Worm (Caenorhabditis elegans) whole organism, L3 larva: ENCODE results near the gene klp-18.

ENCODE experiments used
- R02D3.7 ChIP-seq: fragments of 150-350 bp; optimal IDR thresholded peaks from 2 replicates; lab custom pipeline; 2014; ENCODE audit warnings: missing biosample characterization, missing genetic modification characterization
- ZK546.5 ChIP-seq: sonication (generic microtip); optimal IDR thresholded peaks from 2 replicates; lab custom pipeline; 2017; ENCODE audit warnings: missing biosample characterization, missing genetic modification characterization
- ceh-28 ChIP-seq: fragments of 150-350 bp; optimal IDR thresholded peaks from 2 replicates; lab custom pipeline; 2014; ENCODE audit warnings: missing biosample characterization, missing genetic modification reagents, missing genetic modification characterization
- ceh-82 ChIP-seq: fragments of 150-350 bp; optimal IDR thresholded peaks from 2 replicates; lab custom pipeline; 2014; ENCODE audit warnings: missing biosample characterization, missing genetic modification characterization
- ceh-9 ChIP-seq: sonication (generic microtip); optimal IDR thresholded peaks from 2 replicates; lab custom pipeline; 2018; ENCODE audit warnings: missing biosample characterization, missing genetic modification characterization
- egl-27 ChIP-seq: sonication (generic microtip); optimal IDR thresholded peaks from 4 replicates; lab custom pipeline; 2017; ENCODE audit warnings: missing biosample characterization, missing genetic modification reagents, missing genetic modification characterization
- egl-5 ChIP-seq: fragments of 150-350 bp; optimal IDR thresholded peaks from 2 replicates; lab custom pipeline; 2017; ENCODE audit warnings: missing biosample characterization, missing genetic modification reagents, missing genetic modification characterization, inconsistent platforms
- elt-1 ChIP-seq: fragments of 150-350 bp; optimal IDR thresholded peaks from 2 replicates; lab custom pipeline; 2014; ENCODE audit warnings: missing biosample characterization, missing genetic modification characterization
- elt-2 ChIP-seq: sonication (generic microtip); optimal IDR thresholded peaks from 2 replicates; lab custom pipeline; 2016; ENCODE audit warnings: missing genetic modification reagents, mild to moderate bottlenecking, missing genetic modification characterization, missing compliant biosample characterization
- fos-1 ChIP-seq: fragments of 150-350 bp; optimal IDR thresholded peaks from 2 replicates; lab custom pipeline; 2014; ENCODE audit warnings: missing biosample characterization, missing genetic modification characterization
- hmg-11 ChIP-seq: sonication (generic microtip); optimal IDR thresholded peaks from 2 replicates; lab custom pipeline; 2016; ENCODE audit warnings: missing genetic modification characterization, missing compliant biosample characterization
- jun-1 ChIP-seq: fragments of 150-350 bp; optimal IDR thresholded peaks from 2 replicates; lab custom pipeline; 2014; ENCODE audit warnings: missing biosample characterization, missing genetic modification reagents, missing genetic modification characterization
- lin-15B ChIP-seq: fragments of 150-350 bp; optimal IDR thresholded peaks from 2 replicates; lab custom pipeline; 2014; ENCODE audit warnings: missing biosample characterization, missing genetic modification characterization
- lin-39 ChIP-seq: fragments of 150-350 bp; optimal IDR thresholded peaks from 2 replicates; lab custom pipeline; 2018; ENCODE audit warnings: missing biosample characterization, missing genetic modification reagents, missing genetic modification characterization
- mdl-1 ChIP-seq: fragments of 150-350 bp; optimal IDR thresholded peaks from 2 replicates; lab custom pipeline; 2014; ENCODE audit warnings: missing biosample characterization, missing genetic modification characterization
- mml-1 ChIP-seq: fragments of 150-350 bp; sonication (generic microtip); optimal IDR thresholded peaks from 3 replicates; lab custom pipeline; 2014; ENCODE audit warnings: missing biosample characterization, missing genetic modification characterization
- nfya-1 ChIP-seq: sonication (generic microtip); optimal IDR thresholded peaks from 2 replicates; lab custom pipeline; 2017; ENCODE audit warnings: missing genetic modification characterization, mild to moderate bottlenecking, missing compliant biosample characterization, antibody characterized with exemption, moderate library complexity; ENCODE audit not compliant: insufficient read depth
- nhr-11 ChIP-seq: fragments of 150-350 bp; optimal IDR thresholded peaks from 2 replicates; lab custom pipeline; 2014; ENCODE audit warnings: missing biosample characterization, missing genetic modification characterization
- nhr-12 ChIP-seq: fragments of 150-350 bp; optimal IDR thresholded peaks from 2 replicates; lab custom pipeline; 2014; ENCODE audit warnings: missing biosample characterization, missing genetic modification characterization
- nhr-23 ChIP-seq: fragments of 150-350 bp; optimal IDR thresholded peaks from 2 replicates; lab custom pipeline; 2014; ENCODE audit warnings: missing biosample characterization, missing genetic modification reagents, missing genetic modification characterization
- nhr-25 ChIP-seq: sonication (generic microtip); optimal IDR thresholded peaks from 2 replicates; lab custom pipeline; 2017; ENCODE audit warnings: missing biosample characterization, missing genetic modification characterization
- nhr-28 ChIP-seq: fragments of 150-350 bp; optimal IDR thresholded peaks from 2 replicates; lab custom pipeline; 2014; ENCODE audit warnings: missing biosample characterization, missing genetic modification characterization
- nhr-43 ChIP-seq: sonication (generic microtip); optimal IDR thresholded peaks from 2 replicates; lab custom pipeline; 2016; ENCODE audit warnings: mild to moderate bottlenecking, missing genetic modification characterization, missing compliant biosample characterization; ENCODE audit not compliant: poor library complexity, severe bottlenecking
- nhr-76 ChIP-seq: fragments of 150-350 bp; sonication (generic microtip); optimal IDR thresholded peaks from 5 replicates; lab custom pipeline; 2014; ENCODE audit warnings: missing biosample characterization, missing genetic modification characterization
- pha-4 ChIP-seq: fragments of 150-350 bp; optimal IDR thresholded peaks from 2 replicates; lab custom pipeline; 2014; ENCODE audit warnings: missing biosample characterization, missing genetic modification reagents, missing genetic modification characterization
- pqm-1 ChIP-seq: fragments of 150-350 bp; optimal IDR thresholded peaks from 2 replicates; lab custom pipeline; 2017; ENCODE audit warnings: missing biosample characterization, missing genetic modification characterization, inconsistent platforms
- sea-2 ChIP-seq: fragments of 150-350 bp; sonication (generic microtip); optimal IDR thresholded peaks from 4 replicates; lab custom pipeline; 2014; ENCODE audit warnings: missing biosample characterization, missing genetic modification reagents, missing genetic modification characterization
- snpc-4 ChIP-seq: fragments of 150-350 bp; optimal IDR thresholded peaks from 2 replicates; lab custom pipeline; 2014; ENCODE audit warnings: missing biosample characterization, missing genetic modification characterization
- tbx-2 ChIP-seq: sonication (generic microtip); optimal IDR thresholded peaks from 2 replicates; lab custom pipeline; 2016; ENCODE audit warnings: mild to moderate bottlenecking, missing genetic modification characterization, missing compliant biosample characterization
- unc-39 ChIP-seq: sonication (generic microtip); optimal IDR thresholded peaks from 4 replicates; lab custom pipeline; 2017; ENCODE audit warnings: missing biosample characterization, missing genetic modification characterization
- unc-62 ChIP-seq: fragments of 150-350 bp; sonication (generic microtip); optimal IDR thresholded peaks from 4 replicates; lab custom pipeline; 2014; ENCODE audit warnings: missing biosample characterization, missing genetic modification reagents, missing genetic modification characterization
- zag-1 ChIP-seq: fragments of 150-350 bp; optimal IDR thresholded peaks from 2 replicates; lab custom pipeline; 2014; ENCODE audit warnings: missing biosample characterization, missing genetic modification characterization
- ztf-11 ChIP-seq: fragments of 150-350 bp; optimal IDR thresholded peaks from 2 replicates; lab custom pipeline; 2014; ENCODE audit warnings: missing biosample characterization, missing genetic modification characterization
- ztf-4 ChIP-seq: fragments of 150-350 bp; optimal IDR thresholded peaks from 2 replicates; lab custom pipeline; 2014; ENCODE audit warnings: missing biosample characterization, missing genetic modification characterization

klp-18 gene

DNA sequence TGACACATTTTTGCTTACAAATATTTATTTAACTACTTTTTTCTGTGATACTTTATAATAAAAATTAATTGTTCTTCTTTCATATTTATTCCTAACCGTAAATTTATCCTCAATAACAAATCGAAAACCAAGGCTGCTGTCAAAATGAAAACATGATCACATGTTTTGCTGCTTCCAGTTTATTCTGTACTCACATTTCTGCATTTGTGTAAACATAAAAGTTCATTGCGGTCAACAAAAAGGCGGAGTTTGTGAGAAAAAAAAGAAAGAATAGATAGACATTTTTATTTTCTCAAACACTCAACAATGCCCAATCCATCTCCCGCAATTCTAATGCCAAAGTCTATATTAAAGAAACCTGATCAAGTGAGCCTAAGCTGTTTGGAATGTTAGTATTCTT, 4.2 kb upstream of the klp-18 start, which contains the start of gene C06G3.3:
TSS of gene C06G3.3 (plus strand) at position 301 of the 400 bp plus-strand sequence.
- no peak for TF ChIP-seq egl-5 (tag; lab: Kevin White, UChicago)
- TF ChIP-seq elt-2 (tag; lab: Kevin White, UChicago) = no peak
- no peak for TF ChIP-seq ceh-28 (tag; lab: Kevin White, UChicago)
- TF ChIP-seq tbx-2 (tag; lab: Kevin White, UChicago) = no peak
- TF ChIP-seq pha-4 = peak; percentile 58
- TF ChIP-seq ceh-9 = no peak
- no peak for TF ChIP-seq nhr-11 (tag; lab: Kevin White, UChicago)
- no peak for TF ChIP-seq nhr-28 (tag; lab: Kevin White, UChicago)

DNA sequence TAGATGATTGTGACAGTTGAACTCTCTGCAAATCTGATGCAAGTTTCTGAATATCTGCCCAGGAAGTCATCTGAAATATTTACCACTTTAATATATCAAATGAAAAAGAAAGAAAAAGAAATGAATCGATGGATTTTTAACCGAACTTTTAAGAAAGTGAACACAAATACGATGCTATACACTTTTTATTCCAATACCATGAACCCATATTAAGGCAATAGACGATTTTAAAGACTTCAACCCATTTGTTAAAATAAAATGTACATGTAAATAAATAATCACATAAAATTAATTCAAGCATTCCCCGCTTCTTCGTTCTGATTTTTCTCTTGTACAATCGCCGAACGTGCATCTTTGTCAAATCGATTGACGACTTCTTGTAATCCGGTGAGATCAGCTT, 3.2 kb upstream of the klp-18 start, which contains the start of gene ufl-1:
TSS of gene ufl-1 (minus strand) at position 70 of the 400 bp plus-strand sequence.
- TF ChIP-seq egl-27 (tag; lab: Kevin White, UChicago) (no peak), fos-1 (tag; lab: Kevin White, UChicago) (no peak), elt-1 (tag; lab: Kevin White, UChicago) (no peak), unc-62 (GFP tag; lab: Kevin White, UChicago) (no peak), egl-5 (tag; lab: Kevin White, UChicago) (no peak), tbx-2 (tag; lab: Kevin White, UChicago) (no peak), ztf-11 (tag; lab: Kevin White, UChicago) (no peak)

DNA sequence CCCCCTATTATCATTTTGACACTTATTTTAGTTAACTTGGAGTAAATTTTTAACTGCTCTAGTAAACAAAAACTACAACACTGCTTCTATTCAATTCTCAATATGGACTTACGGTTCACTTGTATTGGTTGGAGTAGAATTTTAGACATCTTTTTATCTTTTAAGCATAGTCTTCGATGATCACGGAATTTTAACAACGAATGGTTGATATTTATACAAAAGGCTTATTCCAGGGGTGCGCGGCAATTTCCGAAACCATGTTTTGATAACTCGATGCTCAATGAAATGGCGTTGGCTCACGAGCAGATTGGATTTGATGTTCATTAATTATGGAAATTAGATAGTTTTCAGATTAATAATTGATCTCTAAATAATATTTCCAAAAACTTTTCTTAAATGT, 3.4 kb downstream of the klp-18 start:
- TF ChIP-seq nhr-28 (tag; lab: Kevin White, UChicago) = no peak
- TF ChIP-seq sea-2 (GFP tag; lab: Kevin White, UChicago) = no peak
- TF ChIP-seq lin-15B (tag; lab: Kevin White, UChicago) = no peak
- no peak for TF ChIP-seq nfya-1
- no peak for TF ChIP-seq zag-1 (tag; lab: Kevin White, UChicago)
- TF ChIP-seq ztf-4 (tag; lab: Kevin White, UChicago) = no peak
- TF ChIP-seq unc-62 (GFP tag; lab: Kevin White, UChicago) = no peak
- TF ChIP-seq ZK546.5 (tag; lab: Kevin White, UChicago) = no peak
- TF ChIP-seq jun-1 = no peak
- no peak for TF ChIP-seq unc-39 (tag; lab: Kevin White, UChicago)
- TF ChIP-seq mml-1 = no peak
- no peak for TF ChIP-seq mdl-1 (tag; lab: Kevin White, UChicago)
- TF ChIP-seq elt-2 (tag; lab: Kevin White, UChicago) = no peak
- no peak for TF ChIP-seq ceh-9
- TF ChIP-seq ceh-82 = no peak
- TF ChIP-seq pha-4 = no peak
- TF ChIP-seq R02D3.7 = no peak
- TF ChIP-seq, all 47 proteins: peak for 0

DNA sequence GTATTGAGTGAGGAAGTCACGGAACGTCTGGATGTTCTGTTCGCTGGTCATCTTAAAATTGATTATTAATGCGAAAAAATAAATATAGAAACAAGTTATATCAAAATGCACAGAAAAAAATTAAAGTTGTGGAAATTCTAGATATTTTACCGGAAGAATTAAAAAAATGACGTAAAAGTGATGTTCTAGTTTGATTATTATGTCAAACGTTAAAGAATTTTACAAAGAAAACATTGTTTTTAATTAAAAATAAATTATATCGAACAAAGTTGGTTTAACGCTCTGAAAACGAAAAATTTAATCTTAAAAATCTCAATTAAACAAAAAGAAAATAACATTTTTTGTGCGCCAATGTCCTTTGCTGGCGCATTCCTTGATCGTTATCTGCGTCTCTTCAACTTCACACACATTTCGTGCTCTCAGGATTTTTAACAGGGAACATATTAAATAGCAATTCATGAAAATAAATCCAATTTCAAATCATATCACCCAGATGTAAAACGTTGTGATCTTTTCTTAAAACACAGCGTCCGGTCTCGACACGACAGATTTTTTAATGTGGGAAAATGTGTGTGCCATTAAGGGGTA, 4.6 kb downstream of the klp-18 start, which contains the start of gene tin-9.1:
TSS of gene tin-9.1 (minus strand) at position 51 of the 588 bp plus-strand sequence.
- TF ChIP-seq nhr-43 (tag; lab: Kevin White, UChicago) (peak; percentile 35), lin-39 (tag; lab: Kevin White, UChicago) (no peak), ceh-28 (tag; lab: Kevin White, UChicago) (peak; percentile 35), tbx-2 (tag; lab: Kevin White, UChicago) (peak; percentile 35), nhr-23 (tag; lab: Kevin White, UChicago) (peak; percentile 80), elt-1 (tag; lab: Kevin White, UChicago) (peak; percentile 19), hmg-11 (tag; lab: Kevin White, UChicago) (peak; percentile 40), pha-4 (peak; percentile 89), nhr-76 (no peak), nhr-25 (peak; percentile 55), nhr-12 (no peak), nfya-1 (peak; percentile 84), lin-15B (tag; lab: Kevin White, UChicago) (peak; percentile 76), ztf-4 (tag; lab: Kevin White, UChicago) (no peak), elt-2 (tag; lab: Kevin White, UChicago) (peak; percentile 34), snpc-4 (peak; percentile 88), jun-1 (peak; percentile 47), pqm-1 (tag; lab: Kevin White, UChicago) (peak; percentile 11), R02D3.7 (peak; percentile 2)
